Worm (Caenorhabditis elegans) whole organism, L4 larva: ENCODE measurements around the gene imph-1.

Experiments used
- D1046.2 ChIP-seq: fragments of 200-800 bp; sonication (Bioruptor generic); IDR thresholded peaks from 2 replicates; pipeline ENCODE4 v1.3.6; 2022; ENCODE audit warnings: missing genetic modification characterization, missing compliant biosample characterization
- F49E8.2 ChIP-seq: sonication (generic microtip); optimal IDR thresholded peaks from 2 replicates; lab custom pipeline; 2016; ENCODE audit warnings: missing compliant biosample characterization, mild to moderate bottlenecking, missing genetic modification characterization, borderline replicate concordance
- R02D3.7 ChIP-seq: fragments of 150-350 bp; sonication (generic microtip); optimal IDR thresholded peaks from 3 replicates; lab custom pipeline; 2014; ENCODE audit warnings: missing biosample characterization, missing genetic modification characterization
- T20F7.1 ChIP-seq: fragments of 200-800 bp; sonication (Bioruptor generic); optimal IDR thresholded peaks from 2 replicates; lab custom pipeline; 2018; ENCODE audit warnings: mild to moderate bottlenecking, missing genetic modification characterization, missing compliant biosample characterization
- ZK337.2 ChIP-seq: fragments of 200-800 bp; sonication (Bioruptor generic); IDR thresholded peaks from 2 replicates; pipeline ENCODE4 v1.3.6; 2022; ENCODE audit warnings: missing genetic modification reagents, missing genetic modification characterization, missing compliant biosample characterization
- ZK546.5 ChIP-seq, 2 experiments: sonication (generic microtip); optimal IDR thresholded peaks; 2 replicates each; lab custom pipeline; 2017; ENCODE audit warnings: missing biosample characterization in 2 of 2, missing genetic modification characterization in 2 of 2
- aly-2 ChIP-seq: sonication (generic microtip); optimal IDR thresholded peaks from 2 replicates; lab custom pipeline; 2018; ENCODE audit warnings: missing biosample characterization, missing genetic modification characterization
- attf-4 ChIP-seq: sonication (generic microtip); optimal IDR thresholded peaks from 3 replicates; lab custom pipeline; 2017; ENCODE audit warnings: missing biosample characterization, missing genetic modification characterization
- ceh-28 ChIP-seq: fragments of 150-350 bp; optimal IDR thresholded peaks from 2 replicates; lab custom pipeline; 2014; ENCODE audit warnings: missing biosample characterization, missing genetic modification reagents, missing genetic modification characterization
- ceh-32 ChIP-seq: sonication (generic microtip); optimal IDR thresholded peaks from 2 replicates; lab custom pipeline; 2016; ENCODE audit warnings: mild to moderate bottlenecking, missing genetic modification characterization, missing compliant biosample characterization; ENCODE audit not compliant: poor library complexity
- ceh-44 ChIP-seq: fragments of 200-800 bp; sonication (Bioruptor generic); IDR thresholded peaks from 2 replicates; pipeline ENCODE4 v1.3.6; 2022; ENCODE audit warnings: missing genetic modification reagents, missing genetic modification characterization, missing compliant biosample characterization
- ceh-82 ChIP-seq: sonication (generic microtip); optimal IDR thresholded peaks from 2 replicates; lab custom pipeline; 2017; ENCODE audit warnings: missing biosample characterization, missing genetic modification characterization
- ces-1 ChIP-seq: fragments of 150-350 bp; sonication (generic microtip); optimal IDR thresholded peaks from 4 replicates; lab custom pipeline; 2014; ENCODE audit warnings: missing biosample characterization, missing genetic modification reagents, missing genetic modification characterization
- daf-19 ChIP-seq: fragments of 200-800 bp; sonication (Bioruptor generic); conservative IDR thresholded peaks from 2 replicates; pipeline ENCODE4 v1.3.6; 2022; ENCODE audit warnings: missing genetic modification characterization, missing compliant biosample characterization
- dmd-6 ChIP-seq: fragments of 200-800 bp; sonication (Bioruptor generic); IDR thresholded peaks from 2 replicates; pipeline ENCODE4 v1.3.6; 2022; ENCODE audit warnings: missing genetic modification reagents, missing genetic modification characterization, missing compliant biosample characterization
- dmd-8 ChIP-seq: fragments of 200-800 bp; sonication (Bioruptor generic); IDR thresholded peaks from 2 replicates; pipeline ENCODE4 v1.3.6; 2022; ENCODE audit warnings: missing genetic modification characterization, missing compliant biosample characterization
- dmd-9 ChIP-seq: fragments of 200-800 bp; sonication (Bioruptor generic); IDR thresholded peaks from 2 replicates; pipeline ENCODE4 v1.3.6; 2022; ENCODE audit warnings: missing genetic modification reagents, missing genetic modification characterization, missing compliant biosample characterization
- egl-43 ChIP-seq: fragments of 200-800 bp; sonication (Bioruptor generic); IDR thresholded peaks from 2 replicates; pipeline ENCODE4 v1.3.6; 2022; ENCODE audit warnings: missing genetic modification reagents, missing genetic modification characterization, missing compliant biosample characterization
- gei-8 ChIP-seq: fragments of 200-800 bp; sonication (Bioruptor generic); optimal IDR thresholded peaks from 2 replicates; lab custom pipeline; 2018; ENCODE audit warnings: mild to moderate bottlenecking, missing genetic modification characterization, missing compliant biosample characterization
- hlh-11 ChIP-seq: fragments of 200-800 bp; sonication (Bioruptor generic); optimal IDR thresholded peaks from 2 replicates; lab custom pipeline; 2018; ENCODE audit warnings: mild to moderate bottlenecking, missing genetic modification characterization, missing compliant biosample characterization
- lin-13 ChIP-seq: fragments of 150-350 bp; optimal IDR thresholded peaks from 2 replicates; lab custom pipeline; 2014; ENCODE audit warnings: missing biosample characterization, missing genetic modification reagents, missing genetic modification characterization
- lin-38 ChIP-seq: fragments of 200-800 bp; sonication (Bioruptor generic); IDR thresholded peaks from 2 replicates; pipeline ENCODE4 v1.3.6; 2022; ENCODE audit warnings: missing genetic modification reagents, missing genetic modification characterization, missing compliant biosample characterization
- lsy-2 ChIP-seq, 2 experiments: fragments of 150-350 bp in 1 of 2; sonication (generic microtip) in 1 of 2; optimal IDR thresholded peaks; 2 replicates each; lab custom pipeline; 2014 to 2017; ENCODE audit warnings: missing biosample characterization in 2 of 2, missing genetic modification characterization in 2 of 2
- mes-2 ChIP-seq: sonication (generic microtip); optimal IDR thresholded peaks from 2 replicates; lab custom pipeline; 2016; ENCODE audit warnings: missing genotype, mild to moderate bottlenecking, missing genetic modification characterization, missing compliant biosample characterization; ENCODE audit not compliant: poor library complexity, severe bottlenecking
- nhr-10 ChIP-seq: fragments of 150-350 bp; optimal IDR thresholded peaks from 2 replicates; lab custom pipeline; 2014; ENCODE audit warnings: missing biosample characterization, missing genetic modification characterization
- nhr-102 ChIP-seq: sonication (generic microtip); optimal IDR thresholded peaks from 2 replicates; lab custom pipeline; 2016; ENCODE audit warnings: mild to moderate bottlenecking, missing genetic modification characterization, moderate library complexity, missing compliant biosample characterization
- nhr-11 ChIP-seq: fragments of 150-350 bp; optimal IDR thresholded peaks from 2 replicates; lab custom pipeline; 2014; ENCODE audit warnings: missing biosample characterization, missing genetic modification characterization
- nhr-237 ChIP-seq: sonication (generic microtip); optimal IDR thresholded peaks from 2 replicates; lab custom pipeline; 2017; ENCODE audit warnings: missing biosample characterization, missing genetic modification characterization
- nhr-25 ChIP-seq: sonication (generic microtip); optimal IDR thresholded peaks from 2 replicates; lab custom pipeline; 2017; ENCODE audit warnings: missing genetic modification characterization, mild to moderate bottlenecking, missing compliant biosample characterization, antibody characterized with exemption, moderate library complexity, borderline replicate concordance; ENCODE audit not compliant: insufficient read depth
- nhr-48 ChIP-seq: sonication (generic microtip); optimal IDR thresholded peaks from 2 replicates; lab custom pipeline; 2016; ENCODE audit warnings: mild to moderate bottlenecking, missing genetic modification characterization, missing compliant biosample characterization
- nhr-6 ChIP-seq: fragments of 150-350 bp; optimal IDR thresholded peaks from 2 replicates; lab custom pipeline; 2014; ENCODE audit warnings: missing biosample characterization, missing genetic modification characterization
- nhr-76 ChIP-seq: fragments of 150-350 bp; optimal IDR thresholded peaks from 2 replicates; lab custom pipeline; 2014; ENCODE audit warnings: missing biosample characterization, missing genetic modification characterization
- pha-4 ChIP-seq, 2 experiments: fragments of 150-350 bp in 1 of 2; fragments of 200-800 bp in 1 of 2; sonication (Bioruptor generic) in 1 of 2; IDR thresholded peaks in 1 of 2; optimal IDR thresholded peaks in 1 of 2; 2 replicates each; pipeline versions ENCODE4 v1.3.6 to Lab custom; 2014 to 2022; ENCODE audit warnings: missing genetic modification characterization in 2 of 2, missing genetic modification reagents in 2 of 2, missing biosample characterization in 1 of 2, missing compliant biosample characterization in 1 of 2
- php-3 ChIP-seq: fragments of 200-800 bp; sonication (Bioruptor generic); IDR thresholded peaks from 2 replicates; pipeline ENCODE4 v1.3.6; 2022; ENCODE audit warnings: missing genetic modification reagents, missing genetic modification characterization, missing compliant biosample characterization
- set-16 ChIP-seq: fragments of 200-800 bp; sonication (Bioruptor generic); IDR thresholded peaks from 2 replicates; pipeline ENCODE4 v1.3.6; 2022; ENCODE audit warnings: missing genetic modification reagents, missing genetic modification characterization, missing compliant biosample characterization
- skn-1 ChIP-seq: fragments of 150-350 bp; optimal IDR thresholded peaks from 2 replicates; lab custom pipeline; 2014; ENCODE audit warnings: missing biosample characterization, missing genetic modification characterization
- snpc-1.2 ChIP-seq: fragments of 200-800 bp; sonication (Bioruptor generic); IDR thresholded peaks from 2 replicates; pipeline ENCODE4 v1.3.6; 2022; ENCODE audit warnings: missing genetic modification reagents, missing genetic modification characterization, missing compliant biosample characterization
- tag-97 ChIP-seq: fragments of 200-800 bp; sonication (Bioruptor generic); IDR thresholded peaks from 2 replicates; pipeline ENCODE4 v1.3.6; 2022; ENCODE audit warnings: missing genetic modification characterization, missing compliant biosample characterization
- unc-130 ChIP-seq: sonication (generic microtip); optimal IDR thresholded peaks from 2 replicates; lab custom pipeline; 2016; ENCODE audit warnings: missing genetic modification reagents, missing genetic modification characterization, missing compliant biosample characterization
- unc-39 ChIP-seq: sonication (generic microtip); optimal IDR thresholded peaks from 2 replicates; lab custom pipeline; 2017; ENCODE audit warnings: missing biosample characterization, missing genetic modification characterization
- unc-62 ChIP-seq, 3 experiments: fragments of 150-350 bp in 1 of 3; sonication (generic microtip); optimal IDR thresholded peaks in 2 of 3; peaks in 1 of 3; 1 replicate in 1 of 3; 2 replicates in 2 of 3; lab custom pipeline; 2014 to 2017; ENCODE audit warnings: missing biosample characterization in 3 of 3, missing genetic modification characterization in 3 of 3, missing genetic modification reagents in 3 of 3, missing genotype in 1 of 3
- zfp-3 ChIP-seq: fragments of 200-800 bp; sonication (Bioruptor generic); conservative IDR thresholded peaks from 2 replicates; pipeline ENCODE4 v1.3.6; 2022; ENCODE audit warnings: missing genetic modification reagents, missing genetic modification characterization, missing compliant biosample characterization
- zip-11 ChIP-seq: fragments of 200-800 bp; sonication (Bioruptor generic); IDR thresholded peaks from 2 replicates; pipeline ENCODE4 v1.3.6; 2022; ENCODE audit warnings: missing genetic modification characterization, missing compliant biosample characterization
- ztf-7 ChIP-seq: fragments of 150-350 bp; optimal IDR thresholded peaks from 2 replicates; lab custom pipeline; 2014; ENCODE audit warnings: missing biosample characterization, missing genetic modification characterization

The imph-1 gene

DNA sequence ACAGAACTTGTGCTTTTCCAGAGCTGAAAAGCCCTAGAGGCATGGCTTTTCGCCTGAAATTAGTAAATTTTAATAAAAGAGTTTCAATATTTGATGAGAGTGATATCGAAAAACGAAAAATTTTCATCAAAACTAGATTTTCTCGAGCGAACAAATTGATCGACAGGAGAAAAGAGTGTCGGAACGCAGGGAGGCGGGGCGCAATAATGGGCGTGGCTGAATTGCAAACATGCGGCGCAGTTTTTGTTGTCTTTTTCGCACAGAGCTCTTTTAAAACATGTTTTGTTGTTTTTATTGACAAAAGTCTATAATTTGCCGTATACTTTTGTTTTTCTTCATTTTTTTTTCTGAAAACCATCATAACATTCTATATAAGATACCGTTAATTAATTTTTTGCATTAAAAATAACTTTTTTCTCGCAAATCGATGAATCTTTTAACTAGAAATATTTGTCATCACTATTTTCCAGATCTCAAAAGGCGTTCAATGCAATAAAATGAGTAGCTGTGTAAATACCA lies 25.0 kb downstream of the imph-1 start, which contains the start of the genes sel-5 and wdr-48 (continued):
- TF ChIP-seq nhr-6 (tag; lab: Kevin White, UChicago) (peak; percentile 22), nhr-237 (tag; lab: Kevin White, UChicago) (no peak), zip-11 (GFP tag; lab: Robert Waterston, UW) (no peak), unc-62 (GFP tag; optimal IDR thresholded peaks at IDR 0.05 in 1 of 2; lab: Kevin White, UChicago) (no peak), unc-62 (tag; optimal IDR thresholded peaks at IDR 0.05; lab: Kevin White, UChicago) (no peak), ceh-32 (no peak)

DNA sequence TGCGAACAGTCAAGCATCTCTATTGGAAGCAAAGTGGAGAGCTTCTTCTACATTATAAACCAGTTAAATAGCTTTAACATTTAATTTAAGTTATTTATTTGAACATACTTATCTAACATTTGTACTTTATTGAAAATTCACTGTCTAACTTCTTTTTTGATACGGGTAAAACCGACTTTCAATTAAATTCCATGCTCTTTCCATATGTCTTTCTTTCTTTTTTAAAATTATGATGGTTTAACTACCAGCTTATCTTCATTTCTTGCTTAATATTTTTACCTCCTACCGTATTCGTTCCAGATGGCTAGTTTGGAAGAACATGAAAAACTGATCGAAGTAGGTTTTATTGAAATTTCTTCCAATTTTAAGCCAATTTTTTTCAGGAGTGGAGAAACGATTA lies 28.1 kb downstream of the imph-1 start, which contains the start of gene F35G12.12:
F35G12.12 (plus strand) TSS at position 301 of the 400 bp plus-strand sequence.
- TF ChIP-seq ces-1 (no peak), dmd-8 (GFP tag; lab: Robert Waterston, UW) (no peak), ceh-44 (GFP tag; lab: Robert Waterston, UW) (no peak), dmd-6 (GFP tag; lab: Robert Waterston, UW) (no peak), nhr-11 (tag; lab: Kevin White, UChicago) (no peak), ZK337.2 (GFP tag; lab: Robert Waterston, UW) (no peak), nhr-237 (tag; lab: Kevin White, UChicago) (no peak), ceh-82 (no peak), D1046.2 (GFP tag; lab: Robert Waterston, UW) (no peak), set-16 (no peak), mes-2 (tag; lab: Kevin White, UChicago) (no peak), lsy-2 (tag; optimal IDR thresholded peaks at IDR 0.05; lab: Kevin White, UChicago) (no peak), ceh-28 (no peak), php-3 (GFP tag; lab: Robert Waterston, UW) (no peak)

DNA sequence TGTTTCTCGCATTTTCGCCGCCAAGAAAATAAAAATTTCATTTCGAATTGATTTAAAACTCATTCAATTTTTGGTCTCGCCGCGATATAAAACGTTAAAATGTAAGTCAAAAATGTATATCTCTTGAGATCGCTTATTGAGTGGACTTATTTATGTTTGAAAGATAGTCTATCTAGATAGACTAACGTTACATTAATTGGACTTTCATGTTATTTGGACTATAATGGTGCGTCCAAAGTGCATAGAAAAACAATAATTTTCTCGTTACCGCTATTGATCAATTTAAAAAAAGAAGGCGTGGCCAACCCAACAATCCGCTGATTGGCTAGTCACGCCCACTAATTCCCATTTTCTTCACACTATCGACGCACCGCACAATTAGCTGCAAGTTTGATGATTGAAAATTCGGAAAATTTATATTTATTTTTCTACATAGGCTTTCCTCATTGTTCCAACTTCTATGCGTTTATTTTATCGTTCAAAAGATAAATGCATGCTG lies 30.7 kb downstream of the imph-1 start, which contains the start of gene F35G12.5:
F35G12.5 (plus strand) TSS at position 51 of the 499 bp plus-strand sequence.
- TF ChIP-seq nhr-76 (tag; lab: Kevin White, UChicago) (no peak), skn-1 (tag; lab: Kevin White, UChicago) (no peak), ceh-28 (no peak), aly-2 (tag; lab: Kevin White, UChicago) (no peak), lin-13 (GFP tag; lab: Kevin White, UChicago) (no peak), ztf-7 (tag; lab: Kevin White, UChicago) (no peak), nhr-102 (tag; lab: Kevin White, UChicago) (no peak)

DNA sequence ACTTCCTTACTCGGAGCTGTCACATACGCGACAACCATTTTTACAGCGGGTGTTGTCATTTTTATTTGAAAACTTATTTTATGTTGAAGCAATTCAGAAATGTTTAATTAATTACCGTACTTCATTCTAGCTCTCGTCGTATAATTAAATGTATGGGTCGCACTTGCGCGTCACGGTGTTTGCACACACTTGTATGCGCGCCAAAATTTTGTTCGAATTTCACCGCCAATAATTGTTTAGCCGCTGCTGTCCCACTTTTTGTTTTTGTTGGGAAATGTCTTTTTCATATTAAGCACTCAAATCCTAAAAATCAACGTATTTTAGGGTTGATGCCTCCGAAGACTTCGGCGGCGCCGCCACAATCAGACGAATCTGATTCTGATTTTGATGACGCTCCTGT lies 33.8 kb downstream of the imph-1 start, which contains the start of the genes F35G12.7 and smc-4:
F35G12.7 (minus strand) TSS at position 154 of the 400 bp plus-strand sequence.
smc-4 (plus strand) TSS at position 325 of the 400 bp plus-strand sequence.
- TF ChIP-seq snpc-1.2 (GFP tag; lab: Robert Waterston, UW) (no peak), pha-4 (GFP tag; IDR thresholded peaks at IDR 0.05; lab: Robert Waterston, UW) (no peak), pha-4 (tag; optimal IDR thresholded peaks at IDR 0.05; lab: Kevin White, UChicago) (no peak), tag-97 (GFP tag; lab: Robert Waterston, UW) (no peak), dmd-6 (GFP tag; lab: Robert Waterston, UW) (peak; percentile 47; the same call in 1 of the 2 replicates), zfp-3 (no peak), F49E8.2 (no peak), R02D3.7 (no peak), egl-43 (GFP tag; lab: Robert Waterston, UW) (no peak), ztf-7 (tag; lab: Kevin White, UChicago) (no peak), dmd-9 (GFP tag; lab: Robert Waterston, UW) (no peak), zip-11 (GFP tag; lab: Robert Waterston, UW) (no peak), ZK546.5 (tag; optimal IDR thresholded peaks at IDR 0.05; lab: Kevin White, UChicago) (no peak), unc-39 (tag; lab: Kevin White, UChicago) (no peak), unc-130 (GFP tag; lab: Kevin White, UChicago) (peak; percentile 56), nhr-25 (tag; lab: Kevin White, UChicago) (no peak), attf-4 (tag; lab: Kevin White, UChicago) (no peak), skn-1 (tag; lab: Kevin White, UChicago) (no peak), hlh-11 (tag; lab: Kevin White, UChicago) (peak; percentile 34), daf-19 (GFP tag; lab: Robert Waterston, UW) (peak; percentile 58; the same call in 1 of the 2 replicates), nhr-10 (no peak), gei-8 (GFP tag; lab: Kevin White, UChicago) (no peak), nhr-48 (tag; lab: Kevin White, UChicago) (no peak), T20F7.1 (no peak), lin-38 (peak; percentile 66)
